Fruit fly (Drosophila melanogaster): ENCODE results near the gene BoYb.

DNA sequence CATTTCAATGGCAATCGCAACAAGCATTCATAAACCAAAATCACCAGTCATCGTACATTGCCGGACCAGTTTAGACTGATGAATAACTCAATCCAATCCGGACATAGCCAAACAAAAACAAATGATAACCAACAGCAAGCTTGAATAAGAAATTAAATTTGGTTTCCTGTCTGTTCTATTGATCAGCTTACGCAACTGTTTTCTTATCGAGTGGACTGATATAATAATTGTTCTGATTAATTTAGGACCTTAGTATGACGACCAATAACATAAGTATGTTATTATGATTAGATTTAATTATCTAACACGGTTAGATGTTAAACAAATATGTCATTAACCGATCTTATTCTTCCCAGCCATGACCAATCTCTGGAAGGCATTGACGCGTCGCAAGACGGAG, 10.7 kb upstream of the BoYb start:
- TF ChIP-seq usp (GFP tag; optimal IDR thresholded peaks at IDR 0.05) (no peak), psq (optimal IDR thresholded peaks at IDR 0.05) (no peak), CG8478 (optimal IDR thresholded peaks at IDR 0.05) (no peak), EcR (GFP tag; optimal IDR thresholded peaks at IDR 0.05) (no peak), Dll (optimal IDR thresholded peaks at IDR 0.05) (no peak), pan (optimal IDR thresholded peaks at IDR 0.05) (no peak)
